Worm (Caenorhabditis elegans) whole organism, late embryonic: ENCODE results near the gene dhs-9.

Experiments used
- F13H6.1 ChIP-seq: sonication (generic microtip); optimal IDR thresholded peaks from 2 replicates; lab custom pipeline; 2016; ENCODE audit warnings: missing genetic modification characterization, missing compliant biosample characterization
- Y22D7AL.16 ChIP-seq: sonication (generic microtip); optimal IDR thresholded peaks from 2 replicates; lab custom pipeline; 2016; ENCODE audit warnings: missing genetic modification characterization, missing compliant biosample characterization
- ceh-34 ChIP-seq: sonication (generic microtip); optimal IDR thresholded peaks from 2 replicates; lab custom pipeline; 2016; ENCODE audit warnings: mild to moderate bottlenecking, missing genetic modification characterization, missing compliant biosample characterization
- ets-4 ChIP-seq: sonication (generic microtip); optimal IDR thresholded peaks from 2 replicates; lab custom pipeline; 2016; ENCODE audit warnings: missing genetic modification characterization, missing compliant biosample characterization
- pax-1 ChIP-seq: fragments of 150-350 bp; optimal IDR thresholded peaks from 2 replicates; lab custom pipeline; 2014; ENCODE audit warnings: missing biosample characterization, missing genetic modification characterization
- pqm-1 ChIP-seq: sonication (generic microtip); optimal IDR thresholded peaks from 2 replicates; lab custom pipeline; 2016; ENCODE audit warnings: missing genetic modification characterization, missing compliant biosample characterization

- TF ChIP-seq pax-1 (tag; lab: Kevin White, UChicago) (no peak), Y22D7AL.16 (tag; lab: Kevin White, UChicago) (no peak), F13H6.1 (tag; lab: Kevin White, UChicago) (no peak), pqm-1 (no peak), ets-4 (tag; lab: Kevin White, UChicago) (no peak), ceh-34 (tag; lab: Kevin White, UChicago) (no peak)
Observed at ce11 chrIII:5380554-5380953, 12.7 kb upstream of the dhs-9 start.
